Worm (Caenorhabditis elegans): Measurements from ENCODE around the gene imb-2.

imb-2 gene

DNA sequence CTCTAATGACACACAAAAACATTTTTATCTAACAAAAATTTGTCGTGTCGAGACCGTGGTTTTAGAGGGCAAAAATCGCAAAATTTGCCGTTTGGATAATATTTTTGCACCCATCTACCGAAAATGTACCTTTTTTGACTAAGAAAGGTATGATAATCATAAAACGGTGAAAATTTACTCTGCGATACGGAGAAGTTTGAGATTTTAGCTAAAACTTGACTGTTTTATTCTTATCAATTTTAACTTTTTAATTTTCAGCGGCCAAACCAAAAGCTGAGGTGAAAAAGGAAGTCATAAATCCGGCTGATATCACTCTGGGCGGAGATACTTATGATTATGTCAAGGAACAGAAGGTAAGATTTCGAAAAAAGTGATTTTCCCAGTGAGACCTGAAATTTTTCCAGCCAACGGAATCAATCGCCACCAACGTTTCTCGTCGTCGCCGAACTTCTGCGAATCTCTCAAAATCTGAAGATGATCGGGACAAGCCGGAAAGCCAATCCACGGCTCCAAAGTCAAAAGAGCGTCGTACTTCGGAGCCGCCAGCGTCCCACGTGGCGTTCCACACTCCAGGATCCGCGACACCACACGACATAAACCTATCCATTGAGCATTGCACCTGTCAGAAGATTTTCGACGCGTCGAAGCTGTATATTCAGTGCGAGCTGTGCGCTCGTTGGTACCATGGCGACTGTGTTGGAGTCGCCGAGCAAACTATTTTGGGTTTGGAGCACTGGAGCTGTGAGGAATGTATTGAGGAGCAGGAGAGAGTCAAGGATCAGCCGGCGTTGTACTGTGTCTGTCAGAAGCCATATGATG, 40.8 kb downstream of the imb-2 start:
- no peak for TF ChIP-seq cnd-1 (tag; optimal IDR thresholded peaks at IDR 0.05)
- no peak for TF ChIP-seq ceh-43 (GFP tag; optimal IDR thresholded peaks at IDR 0.05)
- no peak for TF ChIP-seq bed-3 (GFP tag; optimal IDR thresholded peaks at IDR 0.05)
- no peak for TF ChIP-seq lin-32 (GFP tag; optimal IDR thresholded peaks at IDR 0.05)
- TF ChIP-seq hlh-1 (tag; optimal IDR thresholded peaks at IDR 0.05): no peak
- TF ChIP-seq lsy-2 (tag; optimal IDR thresholded peaks at IDR 0.05): no peak
- TF ChIP-seq elt-1 (tag; optimal IDR thresholded peaks at IDR 0.05; ENCODE audit: borderline replicate concordance, insufficient read depth): no peak
- no peak for TF ChIP-seq drap-1 (GFP tag; optimal IDR thresholded peaks at IDR 0.05)
- TF ChIP-seq tbx-8 (GFP tag; optimal IDR thresholded peaks at IDR 0.05): no peak
- no peak for TF ChIP-seq zip-8 (tag; optimal IDR thresholded peaks at IDR 0.05)
- TF ChIP-seq ceh-39 (tag; optimal IDR thresholded peaks at IDR 0.05): no peak
- TF ChIP-seq sptf-1 (tag; optimal IDR thresholded peaks at IDR 0.05): no peak
- no peak for TF ChIP-seq ztf-11 (tag; optimal IDR thresholded peaks at IDR 0.05)
- no peak for TF ChIP-seq lin-13 (tag; optimal IDR thresholded peaks at IDR 0.05)

DNA sequence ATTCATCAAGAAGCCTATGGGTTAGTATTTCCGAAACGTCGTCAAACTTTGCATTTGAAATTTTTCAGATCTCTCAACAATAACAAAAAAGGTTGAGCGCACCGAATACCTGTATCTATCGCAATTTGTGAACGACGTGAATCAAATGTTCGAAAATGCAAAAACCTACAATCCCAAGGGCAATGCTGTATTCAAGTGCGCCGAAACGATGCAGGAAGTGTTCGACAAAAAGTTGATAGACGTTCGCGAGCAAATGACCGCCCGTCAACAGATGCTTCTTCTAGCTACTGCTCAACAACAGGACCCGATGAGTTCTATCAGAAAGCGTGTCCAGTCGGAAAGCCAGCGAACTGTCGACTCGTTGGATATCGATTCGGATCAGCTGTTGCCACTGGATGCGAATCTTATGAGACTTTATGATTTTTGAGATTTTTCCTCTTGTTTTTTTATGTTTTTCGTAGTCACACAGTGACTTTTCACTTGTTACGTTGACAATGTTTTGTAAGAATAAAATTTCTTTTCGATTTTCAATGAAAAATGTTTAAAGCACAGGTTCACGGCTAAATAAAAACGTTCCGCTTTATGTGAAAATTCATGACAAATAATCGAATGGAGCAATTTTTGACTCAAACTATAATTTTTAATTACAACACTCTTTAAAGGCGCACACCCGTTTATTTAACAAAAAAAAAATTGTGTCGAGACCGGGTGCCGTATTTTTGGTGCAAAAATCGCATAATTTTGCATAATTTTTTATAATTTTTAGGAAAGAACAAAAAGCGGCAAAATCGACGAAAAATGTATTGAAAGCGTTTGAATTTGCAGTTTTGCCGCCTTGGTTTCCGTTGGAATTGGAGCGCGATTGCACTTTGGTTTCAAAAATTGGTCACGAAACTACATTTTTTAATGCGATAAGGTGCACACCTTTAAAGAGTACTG, 42.1 kb downstream of the imb-2 start:
- TF ChIP-seq mls-2 (tag; optimal IDR thresholded peaks at IDR 0.05): peak; percentile 57
- peak; percentile 2 for TF ChIP-seq sptf-1 (tag; optimal IDR thresholded peaks at IDR 0.05)
- TF ChIP-seq ceh-39 (tag; optimal IDR thresholded peaks at IDR 0.05): no peak

DNA sequence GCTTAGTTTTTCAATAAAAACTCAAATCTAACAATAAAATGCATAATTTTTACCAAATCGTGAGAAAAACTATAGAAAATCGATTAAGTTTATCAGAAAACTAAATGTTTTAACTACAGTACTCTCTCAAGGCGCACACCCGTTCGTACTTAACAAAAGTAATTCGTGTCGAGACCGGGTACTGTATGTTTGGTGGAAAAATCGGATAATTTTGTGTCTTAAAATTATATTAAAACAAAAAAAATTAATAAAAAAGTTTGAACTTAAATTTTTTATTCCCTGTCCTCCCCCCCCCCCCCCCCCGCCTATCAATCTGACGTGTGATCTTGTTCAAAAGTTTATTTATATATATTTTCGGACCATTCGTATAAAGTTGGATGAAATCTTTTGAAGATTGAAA, 42.8 kb downstream of the imb-2 start, which contains the start of gene F26H11.4:
Gene F26H11.4, plus strand, starts transcription at position 301 of the 400 bp plus-strand sequence.
- TF ChIP-seq nhr-2 (tag; optimal IDR thresholded peaks at IDR 0.05): no peak
- no peak for TF ChIP-seq drap-1 (GFP tag; optimal IDR thresholded peaks at IDR 0.05)

DNA sequence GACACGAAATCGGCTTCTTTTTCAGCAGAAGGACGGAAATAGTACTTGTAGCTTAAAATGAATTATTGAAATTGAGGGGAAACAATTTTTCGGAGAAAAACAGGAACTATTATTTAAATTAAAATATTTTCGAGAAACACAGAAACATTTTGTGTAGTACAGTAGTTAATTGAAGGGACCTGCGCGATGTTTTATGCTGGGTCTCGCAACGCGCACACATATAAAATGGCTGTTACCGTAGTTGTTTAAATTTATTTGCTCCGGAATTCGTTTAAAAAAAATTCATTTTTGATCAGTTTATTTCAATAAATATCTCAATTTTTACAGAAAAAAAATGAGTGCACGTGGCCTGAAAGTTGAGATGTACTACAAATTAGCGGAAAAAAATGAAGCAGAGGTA, 45.3 kb downstream of the imb-2 start, which contains the start of gene dsb-2:
Gene dsb-2, plus strand, starts transcription at position 328 of the 400 bp plus-strand sequence.
- TF ChIP-seq nhr-237 (tag; optimal IDR thresholded peaks at IDR 0.05) (no peak), lin-32 (GFP tag; optimal IDR thresholded peaks at IDR 0.05) (no peak), blmp-1 (tag; optimal IDR thresholded peaks at IDR 0.05) (no peak), nhr-76 (tag; optimal IDR thresholded peaks at IDR 0.05) (no peak), mep-1 (tag; optimal IDR thresholded peaks at IDR 0.05) (no peak), lsy-2 (tag; optimal IDR thresholded peaks at IDR 0.05) (peak; percentile 79), ceh-39 (tag; optimal IDR thresholded peaks at IDR 0.05) (no peak)

DNA sequence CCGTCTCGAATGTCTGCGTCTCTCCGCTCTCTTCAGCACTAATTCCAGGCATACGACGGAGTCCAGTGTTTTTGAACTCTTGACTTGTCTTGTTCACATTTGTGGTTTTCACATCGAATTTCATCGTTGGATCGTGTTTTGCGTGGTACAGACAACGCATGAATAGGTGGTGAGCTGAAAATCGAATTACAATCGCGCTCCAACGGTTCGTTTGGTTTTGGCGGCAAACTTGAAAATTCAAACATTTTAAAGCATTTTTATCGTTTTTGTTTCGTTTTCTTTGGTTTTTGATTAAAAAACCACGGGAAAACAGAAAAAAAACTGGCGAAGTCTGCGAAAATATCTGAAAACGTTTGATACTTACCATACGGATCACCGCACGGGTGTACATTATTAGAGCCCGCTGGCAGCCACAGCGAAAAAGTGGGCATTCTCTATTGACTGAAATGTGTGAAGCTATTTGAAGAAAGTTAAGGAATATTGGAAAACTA, 47.6 kb downstream of the imb-2 start, which contains the start of gene exl-1:
Gene exl-1, minus strand, starts transcription at position 441 of the 491 bp plus-strand sequence.
- TF ChIP-seq lin-32 (GFP tag; optimal IDR thresholded peaks at IDR 0.05): no peak
- TF ChIP-seq nhr-28 (tag; optimal IDR thresholded peaks at IDR 0.05): no peak
- TF ChIP-seq snpc-4 (tag; optimal IDR thresholded peaks at IDR 0.05): no peak
- TF ChIP-seq M03D4.4 (tag; optimal IDR thresholded peaks at IDR 0.05): no peak
- no peak for TF ChIP-seq ces-1 (GFP tag; optimal IDR thresholded peaks at IDR 0.05)

DNA sequence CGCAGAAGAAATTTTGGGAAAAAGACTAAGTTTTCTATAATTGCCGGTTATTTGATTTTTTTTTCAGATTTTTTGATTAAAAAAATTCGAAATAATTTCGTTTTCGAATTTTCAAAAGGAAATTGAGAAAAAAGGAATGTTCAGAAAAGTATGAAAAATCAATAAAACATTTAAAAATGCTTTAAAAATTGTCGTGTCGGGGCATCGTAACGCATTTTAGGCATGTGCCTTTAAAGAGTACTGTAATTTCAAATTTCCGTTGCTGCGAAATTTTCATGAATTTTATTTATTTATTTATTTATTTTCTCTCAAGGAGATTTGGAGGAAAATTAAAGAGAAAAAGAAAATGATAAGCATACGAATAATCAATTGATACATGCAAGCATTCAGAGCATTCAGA, 48.2 kb downstream of the imb-2 start:
- TF ChIP-seq mep-1 (tag; optimal IDR thresholded peaks at IDR 0.05) (no peak), pha-4 (tag; optimal IDR thresholded peaks at IDR 0.05) (no peak), unc-39 (tag; optimal IDR thresholded peaks at IDR 0.05) (no peak), cnd-1 (tag; optimal IDR thresholded peaks at IDR 0.05) (no peak), ces-1 (GFP tag; optimal IDR thresholded peaks at IDR 0.05) (no peak), unc-120 (tag; optimal IDR thresholded peaks at IDR 0.05; ENCODE audit: poor library complexity, severe bottlenecking) (no peak), nhr-76 (tag; optimal IDR thresholded peaks at IDR 0.05) (no peak), unc-62 (GFP tag; optimal IDR thresholded peaks at IDR 0.05) (no peak), mab-5 (tag; optimal IDR thresholded peaks at IDR 0.05) (no peak), blmp-1 (tag; optimal IDR thresholded peaks at IDR 0.05) (no peak)

Data from whole organism, mixed stage, embryonic.